Fruit fly (Drosophila melanogaster) whole organism, embryonic: ENCODE results near the gene CG1024.

ENCODE experiments used
- CG10267 ChIP-seq: fragments of 200-800 bp; sonication (Bioruptor generic); optimal IDR thresholded peaks from 2 replicates; lab custom pipeline; 2018; ENCODE audit warnings: missing biosample characterization, mild to moderate bottlenecking, missing genetic modification characterization, moderate library complexity
- CG10431 ChIP-seq: fragments of 200-800 bp; sonication (Bioruptor generic); optimal IDR thresholded peaks from 3 replicates; lab custom pipeline; 2018; ENCODE audit warnings: missing biosample characterization, mild to moderate bottlenecking, missing genetic modification characterization
- CG11398 ChIP-seq: fragments of 200-800 bp; sonication (Bioruptor generic); optimal IDR thresholded peaks from 2 replicates; lab custom pipeline; 2016; ENCODE audit warnings: missing biosample characterization, missing genetic modification characterization
- CG12155 ChIP-seq: fragments of 200-800 bp; sonication (Bioruptor generic); optimal IDR thresholded peaks from 3 replicates; lab custom pipeline; 2016; ENCODE audit warnings: missing biosample characterization, missing genetic modification characterization
- CG13424 ChIP-seq: fragments of 200-800 bp; sonication (Bioruptor generic); optimal IDR thresholded peaks from 2 replicates; lab custom pipeline; 2019; ENCODE audit warnings: missing biosample characterization, mild to moderate bottlenecking, missing genetic modification characterization, moderate library complexity
- CG13624 ChIP-seq: fragments of 200-800 bp; sonication (Bioruptor generic); optimal IDR thresholded peaks from 2 replicates; lab custom pipeline; 2016; ENCODE audit warnings: missing biosample characterization, missing genetic modification characterization
- CG15073 ChIP-seq: fragments of 200-800 bp; sonication (Bioruptor generic); optimal IDR thresholded peaks from 2 replicates; lab custom pipeline; 2016; ENCODE audit warnings: missing biosample characterization, missing genetic modification characterization
- CG15479 ChIP-seq: fragments of 200-800 bp; sonication (Bioruptor generic); optimal IDR thresholded peaks from 3 replicates; lab custom pipeline; 2019; ENCODE audit warnings: missing biosample characterization, mild to moderate bottlenecking, missing genetic modification characterization, moderate library complexity
- CG16779 ChIP-seq: fragments of 200-800 bp; sonication (Bioruptor generic); IDR thresholded peaks from 2 replicates; pipeline ENCODE4 v1.3.6; 2022; ENCODE audit warnings: missing biosample characterization, missing genetic modification characterization
- CG18011 ChIP-seq: fragments of 200-800 bp; sonication (Bioruptor generic); optimal IDR thresholded peaks from 2 replicates; lab custom pipeline; 2017; ENCODE audit warnings: missing biosample characterization, missing genetic modification characterization, mild to moderate bottlenecking, moderate library complexity, missing genotype
- CG2712 ChIP-seq: fragments of 200-800 bp; optimal IDR thresholded peaks from 3 replicates; lab custom pipeline; 2019; ENCODE audit warnings: missing biosample characterization, mild to moderate bottlenecking, missing genetic modification characterization, moderate library complexity
- CG2875 ChIP-seq: fragments of 200-800 bp; sonication (Bioruptor generic); optimal IDR thresholded peaks from 2 replicates; lab custom pipeline; 2017; ENCODE audit warnings: missing biosample characterization, mild to moderate bottlenecking, missing genetic modification characterization, missing genetic modification reagents
- CG31224 ChIP-seq: fragments of 200-800 bp; sonication (Bioruptor generic); IDR thresholded peaks from 2 replicates; pipeline ENCODE4 v1.3.6; 2022; ENCODE audit warnings: missing biosample characterization, missing genetic modification characterization
- CG3163 ChIP-seq: fragments of 200-800 bp; sonication (Bioruptor generic); optimal IDR thresholded peaks from 3 replicates; lab custom pipeline; 2016; ENCODE audit warnings: missing biosample characterization, missing genetic modification characterization
- CG32767 ChIP-seq: fragments of 200-800 bp; sonication (Bioruptor generic); IDR thresholded peaks from 2 replicates; pipeline ENCODE4 v1.3.6; 2022; ENCODE audit warnings: missing biosample characterization, missing genetic modification characterization
- CG42726 ChIP-seq: fragments of 200-800 bp; sonication (Bioruptor generic); IDR thresholded peaks from 2 replicates; pipeline ENCODE4 v1.3.6; 2022; ENCODE audit warnings: missing biosample characterization, missing genetic modification characterization; ENCODE audit not compliant: partially characterized antibody
- CG4424 ChIP-seq: fragments of 200-800 bp; sonication (Bioruptor generic); optimal IDR thresholded peaks from 3 replicates; lab custom pipeline; 2016; ENCODE audit warnings: missing biosample characterization, missing genetic modification characterization
- CG5953 ChIP-seq: fragments of 200-800 bp; sonication (Bioruptor generic); IDR thresholded peaks from 2 replicates; pipeline ENCODE4 v1.3.6; 2022; ENCODE audit warnings: missing biosample characterization, missing genetic modification characterization
- CG6813 ChIP-seq: fragments of 200-800 bp; sonication (Bioruptor generic); optimal IDR thresholded peaks from 2 replicates; lab custom pipeline; 2017; ENCODE audit warnings: missing biosample characterization, missing genetic modification characterization, mild to moderate bottlenecking, moderate library complexity, missing genetic modification reagents
- CkIIα-i1 ChIP-seq: fragments of 200-800 bp; sonication (Bioruptor generic); IDR thresholded peaks from 2 replicates; pipeline ENCODE4 v1.3.6; 2022; ENCODE audit warnings: missing biosample characterization, missing genetic modification characterization
- Dip3 ChIP-seq: fragments of 200-800 bp; sonication (Bioruptor generic); optimal IDR thresholded peaks from 3 replicates; lab custom pipeline; 2016; ENCODE audit warnings: missing biosample characterization, missing genetic modification characterization
- Dll ChIP-seq: fragments of 200-800 bp; sonication (Bioruptor generic); IDR thresholded peaks from 4 replicates; pipeline ENCODE4 v1.3.6; 2022; ENCODE audit warnings: missing biosample characterization, missing genetic modification characterization; ENCODE audit not compliant: partially characterized antibody
- Doc3 ChIP-seq: fragments of 200-800 bp; sonication (Bioruptor generic); IDR thresholded peaks from 3 replicates; pipeline ENCODE4 v1.3.6; 2022; ENCODE audit warnings: missing biosample characterization, missing genetic modification characterization; ENCODE audit not compliant: partially characterized antibody
- Dp ChIP-seq: fragments of 200-800 bp; sonication (Bioruptor generic); optimal IDR thresholded peaks from 2 replicates; lab custom pipeline; 2018; ENCODE audit warnings: missing biosample characterization, mild to moderate bottlenecking, missing genetic modification characterization, moderate library complexity
- HLHmδ ChIP-seq: fragments of 200-800 bp; sonication (Bioruptor generic); optimal IDR thresholded peaks from 2 replicates; lab custom pipeline; 2018; ENCODE audit warnings: missing biosample characterization, mild to moderate bottlenecking, missing genetic modification characterization, moderate library complexity
- Med ChIP-seq: fragments of 200-800 bp; sonication (Bioruptor generic); peaks from one replicate; lab custom pipeline; 2016; ENCODE audit warnings: missing biosample characterization, missing genetic modification characterization, mild to moderate bottlenecking, inconsistent platforms, moderate library complexity
- Side ChIP-seq: fragments of 200-800 bp; sonication (Bioruptor generic); optimal IDR thresholded peaks from 2 replicates; lab custom pipeline; 2016; ENCODE audit warnings: missing biosample characterization, missing genetic modification characterization
- bab2 ChIP-seq: fragments of 200-800 bp; sonication (Bioruptor generic); optimal IDR thresholded peaks from 2 replicates; lab custom pipeline; 2016; ENCODE audit warnings: missing biosample characterization, missing genetic modification characterization
- bowl ChIP-seq: fragments of 200-800 bp; sonication (Bioruptor generic); IDR thresholded peaks from 2 replicates; pipeline ENCODE4 v1.3.6; 2022; ENCODE audit warnings: missing biosample characterization, missing genetic modification characterization
- chinmo ChIP-seq: fragments of 200-800 bp; sonication (Bioruptor generic); IDR thresholded peaks from 4 replicates; pipeline ENCODE4 v1.3.6; 2022; ENCODE audit warnings: missing biosample characterization, missing genetic modification characterization; ENCODE audit not compliant: partially characterized antibody
- ci ChIP-seq: fragments of 200-800 bp; sonication (Bioruptor generic); IDR thresholded peaks from 3 replicates; pipeline ENCODE4 v1.3.6; 2022; ENCODE audit warnings: missing biosample characterization, missing genetic modification characterization
- fd3F ChIP-seq: fragments of 200-800 bp; sonication (Bioruptor generic); optimal IDR thresholded peaks from 2 replicates; lab custom pipeline; 2018; ENCODE audit warnings: missing biosample characterization, mild to moderate bottlenecking, missing genetic modification characterization, moderate library complexity
- gce ChIP-seq: fragments of 200-800 bp; sonication (Bioruptor generic); IDR thresholded peaks from 3 replicates; pipeline ENCODE4 v1.3.6; 2022; ENCODE audit warnings: missing biosample characterization, missing genetic modification characterization
- gro ChIP-seq: fragments of 200-800 bp; sonication (Bioruptor generic); optimal IDR thresholded peaks from 2 replicates; lab custom pipeline; 2016; ENCODE audit warnings: missing biosample characterization, missing genetic modification characterization
- gt ChIP-seq: fragments of 200-800 bp; sonication (Bioruptor generic); IDR thresholded peaks from 2 replicates; pipeline ENCODE4 v1.3.6; 2022; ENCODE audit warnings: missing biosample characterization, missing genetic modification characterization
- insv ChIP-seq, 2 experiments: fragments of 200-800 bp; sonication (Bioruptor generic); optimal IDR thresholded peaks; 3 replicates each; lab custom pipeline; 2016 to 2018; ENCODE audit warnings: missing biosample characterization in 2 of 2, missing genetic modification characterization in 2 of 2
- knrl ChIP-seq: fragments of 200-800 bp; sonication (Bioruptor generic); IDR thresholded peaks from 3 replicates; pipeline ENCODE4 v1.3.6; 2022; ENCODE audit warnings: missing biosample characterization, missing genetic modification characterization; ENCODE audit not compliant: partially characterized antibody
- lab ChIP-seq: fragments of 200-800 bp; sonication (Bioruptor generic); optimal IDR thresholded peaks from 3 replicates; lab custom pipeline; 2017; ENCODE audit warnings: missing biosample characterization, missing genetic modification characterization, mild to moderate bottlenecking, moderate library complexity, missing genetic modification reagents
- oc ChIP-seq: fragments of 200-800 bp; sonication (Bioruptor generic); optimal IDR thresholded peaks from 2 replicates; lab custom pipeline; 2018; ENCODE audit warnings: missing biosample characterization, mild to moderate bottlenecking, missing genetic modification characterization, moderate library complexity
- org-1 ChIP-seq: fragments of 200-800 bp; sonication (Bioruptor generic); optimal IDR thresholded peaks from 2 replicates; lab custom pipeline; 2017; ENCODE audit warnings: missing biosample characterization, missing genetic modification characterization
- otp ChIP-seq: fragments of 200-800 bp; sonication (Bioruptor generic); IDR thresholded peaks from 3 replicates; pipeline ENCODE4, ENCODE4 v1.3.6; 2022; ENCODE audit warnings: missing biosample characterization, missing genetic modification characterization
- sc ChIP-seq, 3 experiments: fragments of >200 bp in 2 of 3; fragments of 200-800 bp in 1 of 3; sonication (Bioruptor generic) in 1 of 3; optimal IDR thresholded peaks; 2 replicates in 2 of 3; 3 replicates in 1 of 3; lab custom pipeline; 2017; ENCODE audit warnings: mild to moderate bottlenecking in 1 of 3, missing biosample characterization in 1 of 3, missing genetic modification characterization in 1 of 3, missing genetic modification reagents in 1 of 3
- sens ChIP-seq: fragments of 200-800 bp; sonication (Bioruptor generic); peaks from one replicate; lab custom pipeline; 2016; ENCODE audit warnings: missing biosample characterization, missing genetic modification characterization
- sim ChIP-seq: fragments of 200-800 bp; sonication (Bioruptor generic); IDR thresholded peaks from 2 replicates; pipeline ENCODE4 v1.3.6; 2022; ENCODE audit warnings: missing biosample characterization, missing genetic modification characterization
- sqz ChIP-seq: fragments of 200-800 bp; sonication (Bioruptor generic); optimal IDR thresholded peaks from 3 replicates; lab custom pipeline; 2018; ENCODE audit warnings: missing biosample characterization, mild to moderate bottlenecking, missing genetic modification characterization
- stc ChIP-seq: fragments of 200-800 bp; sonication (Bioruptor generic); IDR thresholded peaks from 2 replicates; pipeline ENCODE4 v1.3.6; 2022; ENCODE audit warnings: missing biosample characterization, missing genetic modification characterization
- stwl ChIP-seq: fragments of 200-800 bp; sonication (Bioruptor generic); optimal IDR thresholded peaks from 3 replicates; lab custom pipeline; 2018; ENCODE audit warnings: missing biosample characterization, mild to moderate bottlenecking, missing genetic modification characterization, moderate library complexity
- tna ChIP-seq: fragments of 200-800 bp; sonication (Bioruptor generic); IDR thresholded peaks from 2 replicates; pipeline ENCODE4 v1.3.6; 2022; ENCODE audit warnings: missing biosample characterization, missing genetic modification characterization; ENCODE audit not compliant: partially characterized antibody
- twi ChIP-seq: fragments of 200-800 bp; optimal IDR thresholded peaks from 2 replicates; lab custom pipeline; 2019; ENCODE audit warnings: missing biosample characterization, mild to moderate bottlenecking, missing genetic modification characterization, moderate library complexity
- z ChIP-seq: fragments of 200-800 bp; sonication (Bioruptor generic); IDR thresholded peaks from 3 replicates; pipeline ENCODE4 v1.3.6; 2022; ENCODE audit warnings: missing biosample characterization, missing genetic modification characterization

CG1024 gene

dm6 chr3R:6409153-6409571, 29.0 kb upstream of the CG1024 start (continued):
- TF ChIP-seq bowl (no peak), CkIIα-i1 (no peak), chinmo (GFP tag; lab: Robert Waterston, UW) (no peak), CG10431 (GFP tag; lab: Kevin White, UChicago) (peak; percentile 55), tna (GFP tag; lab: Robert Waterston, UW) (no peak), Doc3 (GFP tag; lab: Robert Waterston, UW) (no peak), sens (GFP tag; lab: Kevin White, UChicago) (no peak), CG13424 (tag; lab: Kevin White, UChicago) (peak; percentile 9), sim (GFP tag; lab: Robert Waterston, UW) (no peak), otp (GFP tag; lab: Robert Waterston, UW) (no peak), Side (peak; percentile 10), gt (GFP tag; lab: Robert Waterston, UW) (no peak), Dll (GFP tag; lab: Robert Waterston, UW) (no peak), knrl (GFP tag; lab: Robert Waterston, UW) (no peak), sqz (GFP tag; lab: Kevin White, UChicago) (peak; percentile 54), oc (tag; lab: Kevin White, UChicago) (peak; percentile 48), stwl (tag; lab: Kevin White, UChicago) (no peak), HLHmδ (GFP tag; lab: Kevin White, UChicago) (peak; percentile 24), CG16779 (GFP tag; lab: Robert Waterston, UW) (no peak), CG18011 (no peak), sc (optimal IDR thresholded peaks at IDR 0.05; lab: Kevin White, UChicago) (no peak), sc (GFP tag; optimal IDR thresholded peaks at IDR 0.05; lab: Kevin White, UChicago) (no peak), stc (GFP tag; lab: Robert Waterston, UW) (no peak), gro (GFP tag; lab: Kevin White, UChicago) (no peak), CG10267 (no peak), CG2712 (tag; lab: Kevin White, UChicago) (peak; percentile 13), fd3F (GFP tag; lab: Kevin White, UChicago) (no peak), lab (GFP tag; lab: Kevin White, UChicago) (no peak), CG15479 (GFP tag; lab: Kevin White, UChicago) (peak; percentile 15), twi (tag; lab: Kevin White, UChicago) (peak; percentile 18), Dip3 (GFP tag; lab: Kevin White, UChicago) (no peak), insv (GFP tag; optimal IDR thresholded peaks at IDR 0.05; lab: Kevin White, UChicago) (no peak), Med (GFP tag; lab: Kevin White, UChicago) (peak; percentile 26), CG3163 (peak; percentile 18), ci (GFP tag; lab: Robert Waterston, UW) (peak; percentile 55; the same call in 1 of the 3 replicates), CG42726 (GFP tag; lab: Robert Waterston, UW) (no peak), bab2 (no peak), CG6813 (GFP tag; lab: Kevin White, UChicago) (peak; percentile 38), CG11398 (GFP tag; lab: Kevin White, UChicago) (no peak), CG13624 (GFP tag; lab: Kevin White, UChicago) (no peak), z (GFP tag; lab: Robert Waterston, UW) (0 out of 3 replicates have a peak, but pooled peaks have one; percentile 27), CG2875 (no peak), CG32767 (GFP tag; lab: Robert Waterston, UW) (no peak; the same call in 1 of the 2 replicates), CG31224 (GFP tag; lab: Robert Waterston, UW) (no peak), gce (GFP tag; lab: Robert Waterston, UW) (0 out of 3 replicates have a peak, but pooled peaks have one; percentile 29), CG15073 (GFP tag; lab: Kevin White, UChicago) (no peak), CG5953 (no peak), org-1 (GFP tag; lab: Kevin White, UChicago) (no peak), Dp (GFP tag; lab: Kevin White, UChicago) (no peak), CG12155 (no peak), CG4424 (GFP tag; lab: Kevin White, UChicago) (no peak)
